Fruit fly (Drosophila melanogaster): Measurements from ENCODE around the gene Noc1.

DNA sequence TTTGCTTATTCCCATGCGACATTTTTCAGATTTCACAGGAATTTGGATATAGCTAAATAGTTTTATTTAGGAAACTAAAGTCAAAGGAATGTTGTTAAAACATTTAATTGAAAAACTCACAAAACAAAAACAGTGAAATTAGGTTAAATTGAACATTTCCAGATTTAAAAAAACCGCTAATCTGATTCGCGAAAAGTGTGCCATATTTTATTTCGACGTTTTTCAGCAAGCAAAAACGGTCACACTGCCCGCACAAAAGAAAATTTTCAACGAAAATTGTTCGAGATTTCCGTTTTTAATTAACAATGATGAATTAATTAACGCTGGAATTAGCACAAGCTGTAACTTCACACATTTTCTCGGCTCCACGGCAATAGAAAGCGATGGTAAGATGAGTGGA is 34.9 kb downstream of the Noc1 start, which contains the start of the genes CG34012 and emei:
- TF ChIP-seq Hr96 (GFP tag; optimal IDR thresholded peaks at IDR 0.05), result no peak
- no peak for TF ChIP-seq cnc (optimal IDR thresholded peaks at IDR 0.05)
- no peak for TF ChIP-seq CG12768 (GFP tag; optimal IDR thresholded peaks at IDR 0.05)
- TF ChIP-seq CG14711 (tag; optimal IDR thresholded peaks at IDR 0.05), result no peak
- TF ChIP-seq Crg-1 (GFP tag; optimal IDR thresholded peaks at IDR 0.05), result no peak
- TF ChIP-seq CG1620 (GFP tag; optimal IDR thresholded peaks at IDR 0.05), result no peak
- TF ChIP-seq CG7101 (tag; optimal IDR thresholded peaks at IDR 0.05), result no peak
- TF ChIP-seq kay (GFP tag; ENCODE audit: borderline replicate concordance), result no peak
